Fruit fly (Drosophila melanogaster) Kc167 (cell line): ENCODE results near the gene EloB.

Experiments
- Myc ChIP-seq: fragments of >200 bp; optimal IDR thresholded peaks from 2 replicates; lab custom pipeline; 2017; ENCODE audit warnings: missing external identifiers
- Sin3A ChIP-seq: fragments of >200 bp; optimal IDR thresholded peaks from 2 replicates; lab custom pipeline; 2018; ENCODE audit warnings: missing external identifiers
- h ChIP-seq: fragments of >200 bp; optimal IDR thresholded peaks from 3 replicates; lab custom pipeline; 2018; ENCODE audit warnings: missing external identifiers
- insv ChIP-seq: fragments of >200 bp; optimal IDR thresholded peaks from 3 replicates; lab custom pipeline; 2018; ENCODE audit warnings: missing external identifiers
- psq ChIP-seq: fragments of >200 bp; optimal IDR thresholded peaks from 2 replicates; lab custom pipeline; 2017; ENCODE audit warnings: missing external identifiers
- ttk ChIP-seq: sonication (Bioruptor generic); optimal IDR thresholded peaks from 2 replicates; lab custom pipeline; 2017; ENCODE audit warnings: missing external identifiers

Gene EloB

dm6 chr3R:20600109-20600508 is 20.5 kb upstream of the EloB start:
- no peak for TF ChIP-seq ttk (lab: Kevin White, UChicago)
- TF ChIP-seq h (lab: Kevin White, UChicago), result no peak
- no peak for TF ChIP-seq insv (lab: Kevin White, UChicago)
- no peak for TF ChIP-seq Sin3A (lab: Kevin White, UChicago)
- TF ChIP-seq Myc (lab: Kevin White, UChicago), result no peak
- no peak for TF ChIP-seq psq (lab: Kevin White, UChicago)

dm6 chr3R:20597407-20598325 is 18.0 kb upstream of the EloB start:
- no peak for TF ChIP-seq Sin3A (lab: Kevin White, UChicago)

- no peak for TF ChIP-seq Myc (lab: Kevin White, UChicago)
- no peak for TF ChIP-seq Sin3A (lab: Kevin White, UChicago)
- TF ChIP-seq h (lab: Kevin White, UChicago), result no peak
- no peak for TF ChIP-seq insv (lab: Kevin White, UChicago)
- TF ChIP-seq psq (lab: Kevin White, UChicago), result no peak
- no peak for TF ChIP-seq ttk (lab: Kevin White, UChicago)
Observed at dm6 chr3R:20596337-20596962, 16.8 kb upstream of the EloB start.

dm6 chr3R:20595901-20596300 is 16.3 kb upstream of the EloB start:
- TF ChIP-seq Sin3A (lab: Kevin White, UChicago), result no peak
- TF ChIP-seq Myc (lab: Kevin White, UChicago), result no peak
- no peak for TF ChIP-seq ttk (lab: Kevin White, UChicago)
- no peak for TF ChIP-seq insv (lab: Kevin White, UChicago)
- TF ChIP-seq psq (lab: Kevin White, UChicago), result no peak
- TF ChIP-seq h (lab: Kevin White, UChicago), result no peak

dm6 chr3R:20595145-20595812 is 15.6 kb upstream of the EloB start:
- TF ChIP-seq Myc (lab: Kevin White, UChicago) (no peak), psq (lab: Kevin White, UChicago) (no peak), Sin3A (lab: Kevin White, UChicago) (no peak), h (lab: Kevin White, UChicago) (no peak)

dm6 chr3R:20594194-20595144 is 14.8 kb upstream of the EloB start:
- no peak for TF ChIP-seq insv (lab: Kevin White, UChicago)
- no peak for TF ChIP-seq ttk (lab: Kevin White, UChicago)
- no peak for TF ChIP-seq h (lab: Kevin White, UChicago)
- no peak for TF ChIP-seq Sin3A (lab: Kevin White, UChicago)
- TF ChIP-seq Myc (lab: Kevin White, UChicago), result no peak
- TF ChIP-seq psq (lab: Kevin White, UChicago), result no peak

dm6 chr3R:20593463-20593838 is 13.8 kb upstream of the EloB start:
- TF ChIP-seq Myc (lab: Kevin White, UChicago) (no peak), h (lab: Kevin White, UChicago) (no peak), insv (lab: Kevin White, UChicago) (no peak), Sin3A (lab: Kevin White, UChicago) (no peak), ttk (lab: Kevin White, UChicago) (no peak), psq (lab: Kevin White, UChicago) (no peak)

dm6 chr3R:20592517-20593462 is 13.1 kb upstream of the EloB start, which contains the start of the genes Pus1 and bon:
Gene Pus1 (minus strand): TSS chr3R:20592671.
Gene bon (plus strand): TSS chr3R:20593139.
- TF ChIP-seq Myc (lab: Kevin White, UChicago), result no peak
- no peak for TF ChIP-seq h (lab: Kevin White, UChicago)

- TF ChIP-seq insv (lab: Kevin White, UChicago) (no peak), ttk (lab: Kevin White, UChicago) (no peak), psq (lab: Kevin White, UChicago) (no peak), Myc (lab: Kevin White, UChicago) (no peak), Sin3A (lab: Kevin White, UChicago) (no peak), h (lab: Kevin White, UChicago) (no peak)
Observed at dm6 chr3R:20588480-20588785, 8.8 kb upstream of the EloB start, which contains the start of gene Srp72. Gene Srp72 (plus strand): TSS chr3R:20588711.
